Fruit fly (Drosophila melanogaster): ENCODE results near the gene Actn3.

Actn3 gene

DNA sequence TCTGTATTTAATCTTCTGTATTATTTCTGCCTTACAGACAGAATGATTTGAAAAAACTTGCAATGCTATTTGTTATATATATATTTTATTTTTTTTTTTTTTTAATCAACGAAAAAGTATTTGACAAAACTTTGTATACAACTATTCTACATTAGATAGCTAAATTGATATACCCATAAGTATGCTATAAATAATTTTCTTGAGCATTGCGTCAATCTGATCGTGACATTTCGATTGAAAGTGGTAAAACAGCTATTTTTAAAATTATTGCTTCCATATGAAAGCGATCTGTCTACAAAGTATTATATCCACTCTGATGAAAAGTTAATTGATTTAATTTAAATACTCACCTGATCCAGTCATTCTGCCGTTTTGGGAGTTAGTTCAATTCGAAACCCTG is 6.6 kb upstream of the Actn3 start:
- TF ChIP-seq CG12605 (GFP tag; IDR thresholded peaks at IDR 0.05) = no peak
- TF ChIP-seq CG9948 (tag; optimal IDR thresholded peaks at IDR 0.05) = no peak
- TF ChIP-seq rn (GFP tag; IDR thresholded peaks at IDR 0.05) = no peak
- TF ChIP-seq Pif1B (GFP tag; optimal IDR thresholded peaks at IDR 0.05) = no peak
- no peak for TF ChIP-seq CG14655 (GFP tag; optimal IDR thresholded peaks at IDR 0.05)
- TF ChIP-seq CG4496 (GFP tag; IDR thresholded peaks at IDR 0.05) = no peak
- TF ChIP-seq D1 (tag; optimal IDR thresholded peaks at IDR 0.05) = no peak
- TF ChIP-seq CG34367 (tag; optimal IDR thresholded peaks at IDR 0.05) = no peak
- TF ChIP-seq Pif1A (GFP tag; optimal IDR thresholded peaks at IDR 0.05) = no peak

DNA sequence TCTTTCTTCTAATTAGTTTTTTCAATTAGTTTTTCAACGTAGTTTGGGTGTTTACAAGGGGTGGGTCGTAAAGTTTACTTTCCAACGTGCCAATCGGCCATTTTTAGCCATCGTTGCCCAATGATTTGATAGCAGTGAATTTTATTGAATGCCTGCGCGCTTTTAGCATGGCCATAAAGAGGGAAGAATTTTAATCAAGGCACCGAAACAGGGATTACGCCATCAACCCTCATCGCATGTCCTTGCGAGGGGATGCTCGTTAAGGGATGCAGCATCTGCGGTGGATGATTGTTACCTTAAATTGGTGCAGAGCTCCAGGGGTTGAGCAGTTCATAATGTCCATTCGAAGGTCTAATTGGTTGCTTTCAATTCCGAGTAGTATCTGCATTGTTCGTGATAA is 5.4 kb upstream of the Actn3 start:
- no peak for TF ChIP-seq gl (tag; optimal IDR thresholded peaks at IDR 0.05)
- no peak for TF ChIP-seq CG13204 (GFP tag; optimal IDR thresholded peaks at IDR 0.05)
- no peak for TF ChIP-seq Ets98B (GFP tag; IDR thresholded peaks at IDR 0.05)
- no peak for TF ChIP-seq CG34367 (tag; optimal IDR thresholded peaks at IDR 0.05)
- no peak for TF ChIP-seq CG9948 (tag; optimal IDR thresholded peaks at IDR 0.05)
- no peak for TF ChIP-seq CG12605 (GFP tag; IDR thresholded peaks at IDR 0.05)
- no peak for TF ChIP-seq CG15710 (tag; optimal IDR thresholded peaks at IDR 0.05)
- TF ChIP-seq CG17806 (tag; optimal IDR thresholded peaks at IDR 0.05) = no peak
- TF ChIP-seq CG10348 (GFP tag; IDR thresholded peaks at IDR 0.05) = no peak
- TF ChIP-seq CG14655 (GFP tag; optimal IDR thresholded peaks at IDR 0.05) = no peak

- TF ChIP-seq rn (GFP tag; IDR thresholded peaks at IDR 0.05) (no peak), EcR (GFP tag; optimal IDR thresholded peaks at IDR 0.05) (peak; percentile 71)
These were observed 4.6 kb upstream of the Actn3 start, which contains the start of gene AhcyL2 for dm6 chr3R:16982108-16982707. Gene AhcyL2, minus strand, starts transcription at chr3R:16982158.

DNA sequence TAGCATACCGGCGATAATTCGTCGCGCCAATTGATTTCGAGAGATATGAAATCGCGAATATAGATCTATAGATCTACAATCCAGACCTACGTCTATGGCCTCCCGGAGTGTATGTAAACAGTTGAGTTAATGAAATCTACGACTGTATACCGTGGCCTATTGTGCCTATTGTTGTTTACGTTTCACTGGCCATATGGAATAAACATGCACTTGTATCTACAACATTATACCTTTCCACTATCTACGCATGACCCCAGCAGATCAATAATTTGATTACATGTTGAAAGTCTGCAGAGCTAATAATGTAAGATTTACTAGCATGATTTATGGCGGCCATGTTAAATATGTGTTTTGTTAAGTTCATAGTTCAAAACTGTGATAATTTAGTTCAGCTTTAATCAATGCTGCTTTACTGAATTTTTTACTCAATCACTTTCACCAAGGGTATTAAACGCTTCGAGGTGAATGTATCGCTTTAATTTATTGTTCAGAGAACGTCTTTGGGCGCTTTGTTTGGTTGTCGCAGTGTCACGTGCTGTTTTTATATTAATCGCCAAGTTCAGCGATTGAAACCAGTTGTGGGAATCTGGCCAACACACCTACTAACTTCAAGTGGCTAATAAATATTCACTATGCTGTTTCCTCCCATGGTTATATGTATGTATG is 3.5 kb upstream of the Actn3 start:
- no peak for TF ChIP-seq CG13204 (GFP tag; optimal IDR thresholded peaks at IDR 0.05)
- TF ChIP-seq CG8159 (tag; optimal IDR thresholded peaks at IDR 0.05) = no peak
- TF ChIP-seq CG17806 (tag; optimal IDR thresholded peaks at IDR 0.05) = no peak

- TF ChIP-seq CG15710 (tag; optimal IDR thresholded peaks at IDR 0.05) (no peak), CG12605 (GFP tag; IDR thresholded peaks at IDR 0.05) (no peak), CG34367 (tag; optimal IDR thresholded peaks at IDR 0.05) (no peak), fd96Ca (GFP tag; IDR thresholded peaks at IDR 0.05) (no peak), CG10348 (GFP tag; IDR thresholded peaks at IDR 0.05) (no peak), gl (tag; optimal IDR thresholded peaks at IDR 0.05) (no peak), CG8159 (tag; optimal IDR thresholded peaks at IDR 0.05) (no peak), Pif1B (GFP tag; optimal IDR thresholded peaks at IDR 0.05) (no peak), rn (GFP tag; IDR thresholded peaks at IDR 0.05) (no peak), CG4496 (GFP tag; IDR thresholded peaks at IDR 0.05) (no peak), CG17806 (tag; optimal IDR thresholded peaks at IDR 0.05) (no peak)
These were observed 2.7 kb downstream of the Actn3 start, which contains the start of gene VhaM9.7-d for dm6 chr3R:16974904-16975303. Gene VhaM9.7-d, plus strand, starts transcription at chr3R:16975204.

- TF ChIP-seq CG8301 (tag; optimal IDR thresholded peaks at IDR 0.05) = no peak
- TF ChIP-seq fd96Ca (GFP tag; IDR thresholded peaks at IDR 0.05) = no peak
- no peak for TF ChIP-seq CG8159 (tag; optimal IDR thresholded peaks at IDR 0.05)
- TF ChIP-seq EcR (GFP tag; optimal IDR thresholded peaks at IDR 0.05) = no peak
- no peak for TF ChIP-seq Pif1B (GFP tag; optimal IDR thresholded peaks at IDR 0.05)
- TF ChIP-seq CG34367 (tag; optimal IDR thresholded peaks at IDR 0.05) = no peak
- TF ChIP-seq Pif1A (GFP tag; optimal IDR thresholded peaks at IDR 0.05) = no peak
- TF ChIP-seq Snoo (tag; optimal IDR thresholded peaks at IDR 0.05) = no peak
These were observed 5.0 kb downstream of the Actn3 start for dm6 chr3R:16972575-16972974.

- no peak for TF ChIP-seq CG10348 (GFP tag; IDR thresholded peaks at IDR 0.05)
- no peak for TF ChIP-seq fd96Ca (GFP tag; IDR thresholded peaks at IDR 0.05)
- no peak for TF ChIP-seq CG32121 (GFP tag; IDR thresholded peaks at IDR 0.05)
- TF ChIP-seq gl (tag; optimal IDR thresholded peaks at IDR 0.05) = no peak
- TF ChIP-seq Pif1B (GFP tag; optimal IDR thresholded peaks at IDR 0.05) = no peak
- no peak for TF ChIP-seq CG9948 (tag; optimal IDR thresholded peaks at IDR 0.05)
- TF ChIP-seq CG17806 (tag; optimal IDR thresholded peaks at IDR 0.05) = no peak
- TF ChIP-seq CG12605 (GFP tag; IDR thresholded peaks at IDR 0.05) = no peak
- TF ChIP-seq Ets98B (GFP tag; IDR thresholded peaks at IDR 0.05) = no peak
- no peak for TF ChIP-seq CG8159 (tag; optimal IDR thresholded peaks at IDR 0.05)
- no peak for TF ChIP-seq CG15710 (tag; optimal IDR thresholded peaks at IDR 0.05)
- TF ChIP-seq CG34367 (tag; optimal IDR thresholded peaks at IDR 0.05) = no peak
- no peak for TF ChIP-seq CG14655 (GFP tag; optimal IDR thresholded peaks at IDR 0.05)
- TF ChIP-seq D1 (tag; optimal IDR thresholded peaks at IDR 0.05) = no peak
These were observed 5.5 kb downstream of the Actn3 start, which contains the start of gene Abd-B for dm6 chr3R:16972136-16972535. Gene Abd-B, minus strand, starts transcription at chr3R:16972236.

All from whole organism, pupa.